Worm (Caenorhabditis elegans): ENCODE measurements around the gene H23N18.5.

DNA sequence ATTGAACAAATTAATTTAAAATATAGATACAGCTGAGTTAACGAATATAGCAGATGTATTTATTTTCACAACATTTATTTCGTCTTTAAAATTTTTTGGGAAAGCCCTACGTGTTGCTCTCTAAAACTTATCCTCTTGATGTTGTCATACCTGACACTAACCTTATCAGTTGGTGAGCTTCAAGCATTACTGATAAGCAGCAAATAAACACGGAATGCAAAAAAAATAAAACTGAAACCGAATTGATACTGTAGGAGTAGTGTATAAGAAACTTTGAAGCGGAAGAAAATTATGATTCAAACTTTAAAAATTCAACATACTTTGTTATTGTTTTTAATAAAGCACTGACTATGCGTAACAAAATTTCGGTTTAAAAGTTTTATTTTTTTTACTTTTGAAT is 22.9 kb upstream of the H23N18.5 start:
- TF ChIP-seq elt-3 (tag; optimal IDR thresholded peaks at IDR 0.05) (no peak), unc-62 (GFP tag; optimal IDR thresholded peaks at IDR 0.05) (no peak), blmp-1 (tag; optimal IDR thresholded peaks at IDR 0.05; ENCODE audit: insufficient read depth) (no peak), nhr-237 (tag; optimal IDR thresholded peaks at IDR 0.05) (no peak), ztf-11 (tag; optimal IDR thresholded peaks at IDR 0.05) (no peak), nhr-129 (tag; optimal IDR thresholded peaks at IDR 0.05) (no peak), elt-1 (tag; optimal IDR thresholded peaks at IDR 0.05) (no peak), ama-1 (optimal IDR thresholded peaks at IDR 0.05) (no peak), mdl-1 (tag; optimal IDR thresholded peaks at IDR 0.05) (no peak), unc-55 (GFP tag; optimal IDR thresholded peaks at IDR 0.05) (no peak), aly-2 (tag; optimal IDR thresholded peaks at IDR 0.05) (no peak)

Measured in whole organism, L2 larva.